Worm (Caenorhabditis elegans): ENCODE measurements around the gene mab-7.

mab-7 gene

DNA sequence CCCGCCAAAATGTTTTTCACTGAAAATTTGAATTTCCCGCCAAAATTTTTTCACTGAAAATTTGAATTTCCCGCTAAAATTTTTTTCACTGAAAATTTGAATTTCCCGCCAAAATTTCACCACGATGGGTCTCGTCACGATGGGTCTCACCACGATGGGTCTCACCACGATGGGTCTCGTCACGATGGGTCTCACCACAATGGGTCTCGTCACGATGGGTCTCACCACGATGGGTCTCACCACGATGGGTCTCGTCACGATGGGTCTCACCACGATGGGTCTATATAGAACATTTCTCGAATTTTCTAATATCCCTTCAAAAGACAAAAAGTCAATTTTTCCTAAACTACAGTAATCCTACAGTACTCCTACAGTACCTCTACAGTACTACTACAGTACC, 45.9 kb upstream of the mab-7 start:
- TF ChIP-seq F33H1.4 (GFP tag; IDR thresholded peaks at IDR 0.05): peak; percentile 40; the same call in 1 of the 2 replicates
- TF ChIP-seq Y56A3A.18 (GFP tag; IDR thresholded peaks at IDR 0.05): 0 out of 2 replicates have a peak, but pooled peaks have one; percentile 48
- peak; percentile 57; the same call in 1 of the 2 replicates for TF ChIP-seq nfyb-1 (GFP tag; IDR thresholded peaks at IDR 0.05)
- 0 out of 2 replicates have a peak, but pooled peaks have one; percentile 34 for TF ChIP-seq ceh-58 (GFP tag; IDR thresholded peaks at IDR 0.05)
- peak; percentile 83; the same call in 1 of the 2 replicates for TF ChIP-seq madf-3 (GFP tag; IDR thresholded peaks at IDR 0.05)
- peak; percentile 53; the same call in 1 of the 2 replicates for TF ChIP-seq hsf-1 (GFP tag; IDR thresholded peaks at IDR 0.05)
- 0 out of 2 replicates have a peak, but pooled peaks have one; percentile 46 for TF ChIP-seq Y95B8A.8 (GFP tag; IDR thresholded peaks at IDR 0.05)
- TF ChIP-seq D2030.7 (GFP tag; IDR thresholded peaks at IDR 0.05): 0 out of 2 replicates have a peak, but pooled peaks have one; percentile 8

DNA sequence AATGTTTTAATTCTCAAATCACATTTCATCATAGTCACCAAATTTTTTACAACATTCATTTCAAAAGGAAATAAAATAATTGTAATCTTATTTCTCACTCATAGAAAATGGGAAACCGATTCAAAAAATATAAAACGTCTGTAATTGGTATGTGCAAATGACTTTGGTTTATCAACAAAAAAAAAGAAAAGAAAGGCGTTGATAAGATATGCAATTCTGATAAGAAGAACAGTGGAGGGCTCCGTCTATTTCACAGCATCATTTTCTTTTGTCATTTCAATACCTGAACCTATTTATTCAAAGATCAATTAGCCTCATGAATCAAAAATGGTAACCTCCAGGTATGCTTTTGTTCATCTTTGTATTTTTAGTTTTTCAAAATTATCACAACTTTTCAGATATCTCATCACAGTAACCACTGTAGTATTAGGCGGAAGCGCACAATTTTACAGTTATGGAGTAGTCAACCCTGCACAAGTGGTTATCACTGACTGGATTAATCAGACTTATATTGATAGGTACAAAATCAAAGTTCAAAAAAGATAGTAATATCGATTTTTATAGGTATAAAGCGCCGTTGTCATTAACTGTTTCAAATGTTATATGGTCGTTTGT, 40.5 kb upstream of the mab-7 start, which contains the start of gene F53H8.3:
Gene F53H8.3, plus strand, starts transcription at position 275 of the 615 bp plus-strand sequence.
- TF ChIP-seq Y67H2A.10 (GFP tag; conservative IDR thresholded peaks at IDR 0.05): no peak
- TF ChIP-seq B0336.3 (GFP tag; IDR thresholded peaks at IDR 0.05): no peak
- no peak for TF ChIP-seq fkh-3 (tag; optimal IDR thresholded peaks at IDR 0.05)
- no peak for TF ChIP-seq ZK185.1 (tag; optimal IDR thresholded peaks at IDR 0.05; ENCODE audit: poor library complexity, severe bottlenecking)
- no peak for TF ChIP-seq madf-8 (GFP tag; conservative IDR thresholded peaks at IDR 0.05)
- peak; percentile 70 for TF ChIP-seq nhr-80 (tag; optimal IDR thresholded peaks at IDR 0.05)
- no peak for TF ChIP-seq madf-6 (GFP tag; IDR thresholded peaks at IDR 0.05)
- TF ChIP-seq mel-28 (tag; optimal IDR thresholded peaks at IDR 0.05; ENCODE audit: borderline replicate concordance): no peak

DNA sequence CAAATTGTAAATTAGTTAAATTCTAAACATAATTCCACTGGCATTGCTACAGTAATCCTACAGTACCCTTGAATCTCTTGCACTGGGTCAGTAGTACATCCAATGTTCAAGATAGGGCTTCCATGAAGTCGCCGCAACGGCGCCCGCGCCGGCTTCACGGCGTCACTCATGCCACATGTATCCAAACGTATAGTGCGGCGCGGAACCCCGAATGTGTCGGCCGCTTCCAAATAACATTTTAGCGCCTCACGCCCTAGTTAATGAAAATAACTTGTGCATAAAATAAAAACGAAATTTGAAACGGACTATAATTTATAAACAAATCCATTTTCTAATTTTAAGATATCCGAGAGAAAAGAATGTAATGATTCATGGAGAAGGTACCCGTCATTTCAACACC, 38.2 kb upstream of the mab-7 start:
- TF ChIP-seq hmg-1.2 (GFP tag; IDR thresholded peaks at IDR 0.05) (peak; percentile 47; the same call in 1 of the 2 replicates), snpc-4 (GFP tag; optimal IDR thresholded peaks at IDR 0.05) (no peak), snpc-4 (tag; optimal IDR thresholded peaks at IDR 0.05) (peak in 3 of 4 experiments; percentile 56 to 93 (median 92)), tlf-1 (GFP tag; optimal IDR thresholded peaks at IDR 0.05) (no peak)

DNA sequence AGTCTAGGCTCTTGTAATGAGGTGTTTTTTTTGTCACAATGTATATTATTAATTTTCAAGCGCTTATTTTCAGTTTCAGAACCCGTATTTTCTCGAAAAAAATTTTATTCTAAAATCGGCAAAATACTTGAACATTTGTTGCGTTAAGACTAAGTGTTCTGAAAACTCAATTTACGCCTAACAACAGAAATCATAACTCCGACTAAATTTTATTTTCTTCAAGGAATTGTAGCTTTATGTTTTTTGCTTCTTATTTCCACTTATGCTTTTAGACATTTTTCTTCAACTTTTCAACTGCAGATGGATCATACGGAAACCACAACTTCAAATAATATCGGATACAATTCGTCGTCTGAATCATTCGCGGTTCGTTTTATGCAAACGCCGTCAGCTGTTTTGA, 35.7 kb upstream of the mab-7 start, which contains the start of gene F35H12.1:
Gene F35H12.1, plus strand, starts transcription at position 301 of the 400 bp plus-strand sequence.
- TF ChIP-seq nhr-80 (tag; optimal IDR thresholded peaks at IDR 0.05) (no peak), F37B4.10 (GFP tag; IDR thresholded peaks at IDR 0.05) (no peak), ceh-58 (GFP tag; IDR thresholded peaks at IDR 0.05) (no peak), ztf-22 (GFP tag; optimal IDR thresholded peaks at IDR 0.05) (no peak), lin-54 (GFP tag; optimal IDR thresholded peaks at IDR 0.05) (no peak), egrh-3 (GFP tag; IDR thresholded peaks at IDR 0.05) (no peak), F23B12.7 (tag; optimal IDR thresholded peaks at IDR 0.05; ENCODE audit: insufficient read depth) (no peak), fkh-3 (tag; optimal IDR thresholded peaks at IDR 0.05) (no peak), dpff-1 (tag; optimal IDR thresholded peaks at IDR 0.05) (no peak), let-526 (GFP tag; IDR thresholded peaks at IDR 0.05) (no peak), F57A8.1 (GFP tag; optimal IDR thresholded peaks at IDR 0.05) (no peak), gei-17 (GFP tag; optimal IDR thresholded peaks at IDR 0.05) (no peak), nfya-2 (GFP tag; IDR thresholded peaks at IDR 0.05) (no peak), B0336.3 (GFP tag; IDR thresholded peaks at IDR 0.05) (no peak), Y95B8A.8 (GFP tag; IDR thresholded peaks at IDR 0.05) (no peak), ceh-40 (GFP tag; IDR thresholded peaks at IDR 0.05) (no peak), Y79H2A.3 (GFP tag; conservative IDR thresholded peaks at IDR 0.05) (no peak), ccch-3 (GFP tag; optimal IDR thresholded peaks at IDR 0.05) (no peak), ama-1 (optimal IDR thresholded peaks at IDR 0.05) (no peak), ama-1 (GFP tag; optimal IDR thresholded peaks at IDR 0.05) (no peak), tbx-9 (tag; optimal IDR thresholded peaks at IDR 0.05; ENCODE audit: borderline replicate concordance) (no peak)
